Worm (Caenorhabditis elegans) whole organism, L4 larva: ENCODE measurements around the gene Y69A2AR.25.

ENCODE experiments used
- F10B5.3 ChIP-seq: sonication (generic microtip); optimal IDR thresholded peaks from 2 replicates; lab custom pipeline; 2016; ENCODE audit warnings: mild to moderate bottlenecking, missing genetic modification characterization, missing compliant biosample characterization
- R02D3.7 ChIP-seq: fragments of 150-350 bp; sonication (generic microtip); optimal IDR thresholded peaks from 3 replicates; lab custom pipeline; 2014; ENCODE audit warnings: missing biosample characterization, missing genetic modification characterization
- Y48G9A.11 ChIP-seq: fragments of 200-800 bp; sonication (Bioruptor generic); IDR thresholded peaks from 2 replicates; pipeline ENCODE4 v1.3.6; 2022; ENCODE audit warnings: missing genetic modification reagents, missing genetic modification characterization, missing compliant biosample characterization
- ZK546.5 ChIP-seq, 2 experiments: sonication (generic microtip); optimal IDR thresholded peaks; 2 replicates each; lab custom pipeline; 2017; ENCODE audit warnings: missing biosample characterization in 2 of 2, missing genetic modification characterization in 2 of 2
- aha-1 ChIP-seq: fragments of 150-350 bp; peaks from one replicate; lab custom pipeline; 2014; ENCODE audit warnings: missing biosample characterization, missing genetic modification characterization
- aly-2 ChIP-seq: sonication (generic microtip); optimal IDR thresholded peaks from 2 replicates; lab custom pipeline; 2018; ENCODE audit warnings: missing biosample characterization, missing genetic modification characterization
- ama-1 ChIP-seq: fragments of 150-350 bp; optimal IDR thresholded peaks from 2 replicates; lab custom pipeline; 2014; ENCODE audit warnings: inconsistent platforms, mixed read lengths
- ceh-28 ChIP-seq: fragments of 150-350 bp; optimal IDR thresholded peaks from 2 replicates; lab custom pipeline; 2014; ENCODE audit warnings: missing biosample characterization, missing genetic modification reagents, missing genetic modification characterization
- ceh-32 ChIP-seq: sonication (generic microtip); optimal IDR thresholded peaks from 2 replicates; lab custom pipeline; 2016; ENCODE audit warnings: mild to moderate bottlenecking, missing genetic modification characterization, missing compliant biosample characterization; ENCODE audit not compliant: poor library complexity
- ctbp-1 ChIP-seq: fragments of 200-800 bp; sonication (Bioruptor generic); IDR thresholded peaks from 2 replicates; pipeline ENCODE4 v1.3.6; 2022; ENCODE audit warnings: missing genetic modification reagents, missing genetic modification characterization, missing compliant biosample characterization
- daf-16 ChIP-seq, 3 experiments: sonication (generic microtip); optimal IDR thresholded peaks; 2 replicates each; lab custom pipeline; 2016 to 2017; ENCODE audit warnings: missing genetic modification characterization in 3 of 3, missing genetic modification reagents in 3 of 3, mild to moderate bottlenecking in 2 of 3, missing compliant biosample characterization in 2 of 3, missing biosample characterization in 1 of 3, moderate library complexity in 1 of 3
- daf-19 ChIP-seq: fragments of 200-800 bp; sonication (Bioruptor generic); conservative IDR thresholded peaks from 2 replicates; pipeline ENCODE4 v1.3.6; 2022; ENCODE audit warnings: missing genetic modification characterization, missing compliant biosample characterization
- dmd-6 ChIP-seq: fragments of 200-800 bp; sonication (Bioruptor generic); IDR thresholded peaks from 2 replicates; pipeline ENCODE4 v1.3.6; 2022; ENCODE audit warnings: missing genetic modification reagents, missing genetic modification characterization, missing compliant biosample characterization
- dmd-9 ChIP-seq: fragments of 200-800 bp; sonication (Bioruptor generic); IDR thresholded peaks from 2 replicates; pipeline ENCODE4 v1.3.6; 2022; ENCODE audit warnings: missing genetic modification reagents, missing genetic modification characterization, missing compliant biosample characterization
- dpl-1 ChIP-seq: fragments of 150-350 bp; optimal IDR thresholded peaks from 2 replicates; lab custom pipeline; 2014; ENCODE audit warnings: missing biosample characterization, missing genetic modification reagents, missing genetic modification characterization
- dve-1 ChIP-seq: sonication (generic microtip); optimal IDR thresholded peaks from 2 replicates; lab custom pipeline; 2017; ENCODE audit warnings: antibody characterized with exemption, mild to moderate bottlenecking, missing genetic modification characterization, missing compliant biosample characterization; ENCODE audit not compliant: insufficient read depth
- lin-38 ChIP-seq: fragments of 200-800 bp; sonication (Bioruptor generic); IDR thresholded peaks from 2 replicates; pipeline ENCODE4 v1.3.6; 2022; ENCODE audit warnings: missing genetic modification reagents, missing genetic modification characterization, missing compliant biosample characterization
- madf-9 ChIP-seq: fragments of 200-800 bp; sonication (Bioruptor generic); conservative IDR thresholded peaks from 2 replicates; pipeline ENCODE4 v1.3.6; 2022; ENCODE audit warnings: missing genetic modification reagents, missing genetic modification characterization, missing compliant biosample characterization
- mdt-29 ChIP-seq: fragments of 200-800 bp; sonication (Bioruptor generic); IDR thresholded peaks from 2 replicates; pipeline ENCODE4 v1.3.6; 2022; ENCODE audit warnings: missing genetic modification reagents, missing genetic modification characterization, missing compliant biosample characterization
- mes-2 ChIP-seq: sonication (generic microtip); optimal IDR thresholded peaks from 2 replicates; lab custom pipeline; 2016; ENCODE audit warnings: missing genotype, mild to moderate bottlenecking, missing genetic modification characterization, missing compliant biosample characterization; ENCODE audit not compliant: poor library complexity, severe bottlenecking
- mxl-2 ChIP-seq: fragments of 200-800 bp; sonication (Bioruptor generic); conservative IDR thresholded peaks from 2 replicates; pipeline ENCODE4 v1.3.6; 2022; ENCODE audit warnings: missing genetic modification reagents, missing genetic modification characterization, missing compliant biosample characterization
- nhr-111 ChIP-seq: fragments of 200-800 bp; sonication (Bioruptor generic); optimal IDR thresholded peaks from 2 replicates; lab custom pipeline; 2018; ENCODE audit warnings: mild to moderate bottlenecking, missing genetic modification characterization, missing compliant biosample characterization
- nhr-25 ChIP-seq: sonication (generic microtip); optimal IDR thresholded peaks from 2 replicates; lab custom pipeline; 2017; ENCODE audit warnings: missing genetic modification characterization, mild to moderate bottlenecking, missing compliant biosample characterization, antibody characterized with exemption, moderate library complexity, borderline replicate concordance; ENCODE audit not compliant: insufficient read depth
- nhr-28 ChIP-seq: fragments of 150-350 bp; optimal IDR thresholded peaks from 2 replicates; lab custom pipeline; 2014; ENCODE audit warnings: missing biosample characterization, missing genetic modification characterization
- nhr-41 ChIP-seq: fragments of 200-800 bp; sonication (Bioruptor generic); IDR thresholded peaks from 2 replicates; pipeline ENCODE4 v1.3.6; 2022; ENCODE audit warnings: missing genetic modification reagents, missing genetic modification characterization, missing compliant biosample characterization
- nhr-48 ChIP-seq: sonication (generic microtip); optimal IDR thresholded peaks from 2 replicates; lab custom pipeline; 2016; ENCODE audit warnings: mild to moderate bottlenecking, missing genetic modification characterization, missing compliant biosample characterization
- nhr-6 ChIP-seq: fragments of 150-350 bp; optimal IDR thresholded peaks from 2 replicates; lab custom pipeline; 2014; ENCODE audit warnings: missing biosample characterization, missing genetic modification characterization
- php-3 ChIP-seq: fragments of 200-800 bp; sonication (Bioruptor generic); IDR thresholded peaks from 2 replicates; pipeline ENCODE4 v1.3.6; 2022; ENCODE audit warnings: missing genetic modification reagents, missing genetic modification characterization, missing compliant biosample characterization
- skn-1 ChIP-seq: fragments of 150-350 bp; optimal IDR thresholded peaks from 2 replicates; lab custom pipeline; 2014; ENCODE audit warnings: missing biosample characterization, missing genetic modification characterization
- spr-1 ChIP-seq: sonication (generic microtip); optimal IDR thresholded peaks from 2 replicates; lab custom pipeline; 2016; ENCODE audit warnings: mild to moderate bottlenecking, missing genetic modification characterization, missing compliant biosample characterization
- tag-97 ChIP-seq: fragments of 200-800 bp; sonication (Bioruptor generic); IDR thresholded peaks from 2 replicates; pipeline ENCODE4 v1.3.6; 2022; ENCODE audit warnings: missing genetic modification characterization, missing compliant biosample characterization
- unc-62 ChIP-seq, 3 experiments: fragments of 150-350 bp in 1 of 3; sonication (generic microtip); optimal IDR thresholded peaks in 2 of 3; peaks in 1 of 3; 1 replicate in 1 of 3; 2 replicates in 2 of 3; lab custom pipeline; 2014 to 2017; ENCODE audit warnings: missing biosample characterization in 3 of 3, missing genetic modification characterization in 3 of 3, missing genetic modification reagents in 3 of 3, missing genotype in 1 of 3
- zag-1 ChIP-seq: fragments of 150-350 bp; optimal IDR thresholded peaks from 2 replicates; lab custom pipeline; 2014; ENCODE audit warnings: missing biosample characterization, missing genetic modification characterization

Gene Y69A2AR.25

ce11 chrIV:2568267-2568666, at the start of gene Y69A2AR.25, which contains the start of gene Y69A2AR.12:
Y69A2AR.25 (minus strand) TSS chrIV:2568367.
Y69A2AR.12 (plus strand) TSS chrIV:2568614.
- TF ChIP-seq Y48G9A.11 (GFP tag; lab: Robert Waterston, UW) (no peak), zag-1 (tag; lab: Kevin White, UChicago) (no peak), mdt-29 (GFP tag; lab: Robert Waterston, UW) (no peak), spr-1 (tag; lab: Kevin White, UChicago) (no peak), aly-2 (tag; lab: Kevin White, UChicago) (no peak), unc-62 (GFP tag; optimal IDR thresholded peaks at IDR 0.05 in 1 of 2; lab: Kevin White, UChicago) (no peak), unc-62 (tag; optimal IDR thresholded peaks at IDR 0.05; lab: Kevin White, UChicago) (no peak), dmd-6 (no peak), mxl-2 (GFP tag; lab: Robert Waterston, UW) (no peak), nhr-25 (tag; lab: Kevin White, UChicago) (no peak), skn-1 (no peak), R02D3.7 (tag; lab: Kevin White, UChicago) (no peak), nhr-41 (GFP tag; lab: Robert Waterston, UW) (no peak), nhr-6 (tag; lab: Kevin White, UChicago) (no peak), tag-97 (GFP tag; lab: Robert Waterston, UW) (no peak), lin-38 (no peak), daf-19 (no peak), F10B5.3 (no peak), ama-1 (lab: Kevin White, UChicago) (no peak), ceh-28 (tag; lab: Kevin White, UChicago) (no peak)
- TF ChIP-seq, all 104 proteins: peak for 0

- peak; percentile 73 for TF ChIP-seq ceh-28 (tag; lab: Kevin White, UChicago)
- TF ChIP-seq dmd-9 (GFP tag; lab: Robert Waterston, UW): no peak
Observed at ce11 chrIV:2616853-2617252, 48.7 kb upstream of the Y69A2AR.25 start.

ce11 chrIV:2613754-2614244, 45.6 kb upstream of the Y69A2AR.25 start, which contains the start of gene daao-1:
daao-1 (plus strand) TSS chrIV:2614194.
- TF ChIP-seq nhr-111 (GFP tag; lab: Kevin White, UChicago) (no peak), nhr-48 (tag; lab: Kevin White, UChicago) (peak; percentile 6), madf-9 (GFP tag; lab: Robert Waterston, UW) (no peak), ctbp-1 (no peak), ceh-32 (tag; lab: Kevin White, UChicago) (no peak), php-3 (peak; percentile 74), nhr-28 (tag; lab: Kevin White, UChicago) (peak; percentile 40), daf-19 (no peak), mes-2 (tag; lab: Kevin White, UChicago) (no peak), dve-1 (tag; lab: Kevin White, UChicago) (peak; percentile 49), daf-16 (GFP tag; optimal IDR thresholded peaks at IDR 0.05; lab: Kevin White, UChicago) (no peak), daf-16 (tag; optimal IDR thresholded peaks at IDR 0.05; lab: Kevin White, UChicago) (peak; percentile 38)

- TF ChIP-seq mes-2 (tag; lab: Kevin White, UChicago) (peak; percentile 12), aha-1 (tag; lab: Kevin White, UChicago) (peak; percentile 5), ZK546.5 (tag; optimal IDR thresholded peaks at IDR 0.05; lab: Kevin White, UChicago) (no peak), skn-1 (no peak), dpl-1 (GFP tag; lab: Kevin White, UChicago) (peak; percentile 32), nhr-41 (GFP tag; lab: Robert Waterston, UW) (no peak), madf-9 (GFP tag; lab: Robert Waterston, UW) (no peak), lin-38 (peak; percentile 55)
- TF ChIP-seq, all 104 proteins: peak for 4
Observed at ce11 chrIV:2613011-2613503, 44.9 kb upstream of the Y69A2AR.25 start, which contains the start of gene Y69A2AR.28. Y69A2AR.28 (minus strand) TSS chrIV:2613061.
